Fruit fly (Drosophila melanogaster): Measurements from ENCODE around the gene tal-AA.

DNA sequence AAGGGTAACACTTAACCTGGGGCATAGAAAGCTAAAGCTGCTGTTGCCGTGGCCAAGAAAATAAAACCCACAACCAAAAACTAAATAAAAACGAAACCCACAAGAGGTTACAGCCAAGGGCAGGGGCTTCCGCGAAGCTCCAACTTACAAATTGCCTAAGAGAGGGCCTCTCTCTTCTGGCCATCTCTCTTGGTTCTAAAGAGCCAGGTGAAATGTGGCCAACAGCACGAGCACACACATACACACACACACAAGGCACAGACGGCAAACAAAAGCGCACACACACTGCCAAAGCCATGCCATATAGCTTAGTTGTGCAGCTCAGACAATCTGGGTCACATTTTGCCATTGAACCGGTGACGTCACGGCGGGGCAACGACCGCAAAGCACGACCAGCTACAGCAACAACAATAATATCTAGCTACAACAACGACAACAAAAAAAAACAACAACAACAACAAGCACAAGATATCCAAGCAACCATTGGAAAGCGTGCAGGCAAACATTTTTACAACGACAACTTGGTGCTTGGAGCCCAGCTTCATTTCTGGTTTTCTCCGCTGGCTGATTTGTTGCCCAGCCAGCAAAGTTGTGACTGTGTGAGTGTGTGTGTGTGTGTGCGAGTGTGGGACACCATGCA, 16.2 kb upstream of the tal-AA start:
- TF ChIP-seq Optix (GFP tag; IDR thresholded peaks at IDR 0.05) (no peak), Ravus (GFP tag; IDR thresholded peaks at IDR 0.05) (no peak), Nf-YC (tag; optimal IDR thresholded peaks at IDR 0.05) (no peak), CG5245 (GFP tag; optimal IDR thresholded peaks at IDR 0.05) (no peak), caup (GFP tag; optimal IDR thresholded peaks at IDR 0.05; ENCODE audit: severe bottlenecking) (no peak)
